Fruit fly (Drosophila melanogaster) whole organism, pupa: ENCODE measurements around the gene CG34043.

Experiments used
- CG10348 ChIP-seq: fragments of 200-800 bp; sonication (Bioruptor generic); IDR thresholded peaks from 2 replicates; pipeline ENCODE4 v1.3.6; 2022; ENCODE audit warnings: missing biosample characterization, missing genetic modification characterization
- CG12605 ChIP-seq: fragments of 200-800 bp; sonication (Bioruptor generic); IDR thresholded peaks from 2 replicates; pipeline ENCODE4 v1.3.6; 2022; ENCODE audit warnings: missing biosample characterization, missing genetic modification characterization
- CG13204 ChIP-seq: fragments of 200-800 bp; sonication (Bioruptor generic); optimal IDR thresholded peaks from 2 replicates; lab custom pipeline; 2018; ENCODE audit warnings: missing biosample characterization, mild to moderate bottlenecking, missing genetic modification characterization, moderate library complexity
- CG14655 ChIP-seq: fragments of 200-800 bp; sonication (Bioruptor generic); optimal IDR thresholded peaks from 3 replicates; lab custom pipeline; 2017; ENCODE audit warnings: mild to moderate bottlenecking, missing biosample characterization, missing genetic modification reagents, missing genetic modification characterization
- CG15710 ChIP-seq: fragments of 200-800 bp; sonication (Bioruptor generic); optimal IDR thresholded peaks from 2 replicates; lab custom pipeline; 2018; ENCODE audit warnings: missing biosample characterization, mild to moderate bottlenecking, missing genetic modification characterization, moderate library complexity
- CG17806 ChIP-seq: fragments of 200-800 bp; sonication (Bioruptor generic); optimal IDR thresholded peaks from 2 replicates; lab custom pipeline; 2018; ENCODE audit warnings: missing biosample characterization, mild to moderate bottlenecking, missing genetic modification characterization, moderate library complexity
- CG32121 ChIP-seq: fragments of 200-800 bp; sonication (Bioruptor generic); IDR thresholded peaks from 2 replicates; pipeline ENCODE4 v1.3.6; 2022; ENCODE audit warnings: missing biosample characterization, missing genetic modification characterization
- CG34367 ChIP-seq: fragments of 200-800 bp; sonication (Bioruptor generic); optimal IDR thresholded peaks from 2 replicates; lab custom pipeline; 2018; ENCODE audit warnings: missing biosample characterization, mild to moderate bottlenecking, missing genetic modification characterization
- CG4496 ChIP-seq: fragments of 200-800 bp; sonication (Bioruptor generic); IDR thresholded peaks from 3 replicates; pipeline ENCODE4 v1.3.6; 2022; ENCODE audit warnings: missing biosample characterization, missing genetic modification characterization
- CG8159 ChIP-seq: fragments of 200-800 bp; sonication (Bioruptor generic); optimal IDR thresholded peaks from 3 replicates; lab custom pipeline; 2018; ENCODE audit warnings: missing biosample characterization, mild to moderate bottlenecking, missing genetic modification characterization, moderate library complexity
- CG8301 ChIP-seq: fragments of 200-800 bp; sonication (Bioruptor generic); optimal IDR thresholded peaks from 2 replicates; lab custom pipeline; 2018; ENCODE audit warnings: missing biosample characterization, mild to moderate bottlenecking, missing genetic modification characterization
- CG9948 ChIP-seq: fragments of 200-800 bp; sonication (Bioruptor generic); optimal IDR thresholded peaks from 2 replicates; lab custom pipeline; 2018; ENCODE audit warnings: missing biosample characterization, mild to moderate bottlenecking, missing genetic modification characterization, moderate library complexity
- D1 ChIP-seq: fragments of 200-800 bp; sonication (Bioruptor generic); optimal IDR thresholded peaks from 2 replicates; lab custom pipeline; 2018; ENCODE audit warnings: missing biosample characterization, mild to moderate bottlenecking, missing genetic modification characterization, moderate library complexity
- EcR ChIP-seq: fragments of 200-800 bp; sonication (Bioruptor generic); optimal IDR thresholded peaks from 3 replicates; lab custom pipeline; 2019; ENCODE audit warnings: missing biosample characterization, missing genetic modification characterization, mild to moderate bottlenecking, moderate library complexity, missing genetic modification reagents
- Ets98B ChIP-seq: fragments of 200-800 bp; sonication (Bioruptor generic); IDR thresholded peaks from 2 replicates; pipeline ENCODE4 v1.3.6; 2022; ENCODE audit warnings: missing biosample characterization, missing genetic modification characterization
- Pif1A ChIP-seq: fragments of 200-800 bp; sonication (Bioruptor generic); optimal IDR thresholded peaks from 3 replicates; lab custom pipeline; 2016; ENCODE audit warnings: missing biosample characterization, missing genetic modification characterization
- Pif1B ChIP-seq: fragments of 200-800 bp; sonication (Bioruptor generic); optimal IDR thresholded peaks from 3 replicates; lab custom pipeline; 2016; ENCODE audit warnings: missing biosample characterization, missing genetic modification characterization
- Snoo ChIP-seq: fragments of 200-800 bp; sonication (Bioruptor generic); optimal IDR thresholded peaks from 3 replicates; lab custom pipeline; 2017; ENCODE audit warnings: missing biosample characterization, mild to moderate bottlenecking, missing genetic modification characterization, inconsistent platforms
- fd96Ca ChIP-seq: fragments of 200-800 bp; sonication (Bioruptor generic); IDR thresholded peaks from 3 replicates; pipeline ENCODE4 v1.3.6; 2022; ENCODE audit warnings: missing biosample characterization, missing genetic modification characterization
- gl ChIP-seq: fragments of 200-800 bp; sonication (Bioruptor generic); optimal IDR thresholded peaks from 2 replicates; lab custom pipeline; 2018; ENCODE audit warnings: missing biosample characterization, mild to moderate bottlenecking, missing genetic modification characterization
- rn ChIP-seq: fragments of 200-800 bp; sonication (Bioruptor generic); IDR thresholded peaks from 2 replicates; pipeline ENCODE4 v1.3.6; 2022; ENCODE audit warnings: missing biosample characterization, missing genetic modification characterization

Gene CG34043

dm6 chr2L:10278658-10279057, 2.0 kb downstream of the CG34043 start, which contains the start of gene Utx:
Gene Utx, minus strand, starts transcription at chr2L:10278811.
- no peak for TF ChIP-seq rn

- TF ChIP-seq CG8159 (tag; lab: Kevin White, UChicago): no peak
- TF ChIP-seq CG4496 (GFP tag; lab: Robert Waterston, UW): no peak
- no peak for TF ChIP-seq Ets98B (GFP tag; lab: Robert Waterston, UW)
- TF ChIP-seq, all 21 proteins: peak for 0
These were observed 3.3 kb downstream of the CG34043 start for dm6 chr2L:10277362-10277761.

- no peak for TF ChIP-seq CG9948 (tag; lab: Kevin White, UChicago)
- peak; percentile 74 for TF ChIP-seq Pif1A (GFP tag; lab: Kevin White, UChicago)
- no peak for TF ChIP-seq fd96Ca (GFP tag; lab: Robert Waterston, UW)
- no peak for TF ChIP-seq CG14655 (GFP tag; lab: Kevin White, UChicago)
- peak; percentile 74 for TF ChIP-seq CG4496 (GFP tag; lab: Robert Waterston, UW)
- peak; percentile 46 for TF ChIP-seq Pif1B (GFP tag; lab: Kevin White, UChicago)
- peak; percentile 19; the same call in 1 of the 2 replicates for TF ChIP-seq CG12605 (GFP tag; lab: Robert Waterston, UW)
- peak; percentile 32 for TF ChIP-seq CG17806 (tag; lab: Kevin White, UChicago)
- no peak for TF ChIP-seq CG10348 (GFP tag; lab: Robert Waterston, UW)
- no peak for TF ChIP-seq CG13204 (GFP tag; lab: Kevin White, UChicago)
- TF ChIP-seq D1: no peak
- TF ChIP-seq rn: peak; percentile 47; the same call in 1 of the 2 replicates
- peak; percentile 5 for TF ChIP-seq gl (tag; lab: Kevin White, UChicago)
- TF ChIP-seq CG15710 (tag; lab: Kevin White, UChicago): no peak
- no peak for TF ChIP-seq CG8301
- TF ChIP-seq CG8159 (tag; lab: Kevin White, UChicago): no peak
- no peak; the same call in 1 of the 2 replicates for TF ChIP-seq Ets98B (GFP tag; lab: Robert Waterston, UW)
- no peak for TF ChIP-seq EcR (GFP tag; lab: Kevin White, UChicago)
- peak; percentile 27 for TF ChIP-seq CG32121 (GFP tag; lab: Robert Waterston, UW)
- TF ChIP-seq Snoo (tag; lab: Kevin White, UChicago): no peak
These were observed 3.8 kb downstream of the CG34043 start for dm6 chr2L:10276846-10277245.

- peak; percentile 67; the same call in 2 of the 3 replicates for TF ChIP-seq CG4496 (GFP tag; lab: Robert Waterston, UW)
- TF ChIP-seq Ets98B (GFP tag; lab: Robert Waterston, UW): no peak; the same call in 1 of the 2 replicates
- no peak for TF ChIP-seq rn
- TF ChIP-seq CG15710 (tag; lab: Kevin White, UChicago): peak; percentile 37
- peak; percentile 64 for TF ChIP-seq CG32121 (GFP tag; lab: Robert Waterston, UW)
- TF ChIP-seq CG13204 (GFP tag; lab: Kevin White, UChicago): no peak
- peak; percentile 75 for TF ChIP-seq CG17806 (tag; lab: Kevin White, UChicago)
- TF ChIP-seq CG8301: no peak
- no peak for TF ChIP-seq Pif1B (GFP tag; lab: Kevin White, UChicago)
- no peak for TF ChIP-seq CG34367 (tag; lab: Kevin White, UChicago)
- no peak for TF ChIP-seq fd96Ca (GFP tag; lab: Robert Waterston, UW)
- peak; percentile 64 for TF ChIP-seq CG12605 (GFP tag; lab: Robert Waterston, UW)
- TF ChIP-seq Snoo (tag; lab: Kevin White, UChicago): peak; percentile 45
These were observed 4.2 kb downstream of the CG34043 start for dm6 chr2L:10276436-10276835.

- TF ChIP-seq EcR (GFP tag; lab: Kevin White, UChicago) (no peak), CG12605 (GFP tag; lab: Robert Waterston, UW) (no peak), CG9948 (tag; lab: Kevin White, UChicago) (no peak), CG15710 (tag; lab: Kevin White, UChicago) (no peak), CG14655 (GFP tag; lab: Kevin White, UChicago) (no peak)
These were observed 8.4 kb downstream of the CG34043 start, which contains the start of gene trk for dm6 chr2L:10272224-10272623. Gene trk, minus strand, starts transcription at chr2L:10272324.

- TF ChIP-seq CG14655 (GFP tag; lab: Kevin White, UChicago) (no peak), CG17806 (tag; lab: Kevin White, UChicago) (no peak), CG8301 (no peak), fd96Ca (GFP tag; lab: Robert Waterston, UW) (no peak), CG15710 (tag; lab: Kevin White, UChicago) (no peak), Pif1B (GFP tag; lab: Kevin White, UChicago) (no peak), Snoo (tag; lab: Kevin White, UChicago) (no peak)
These were observed 10.8 kb downstream of the CG34043 start, which contains the start of gene Mulk for dm6 chr2L:10269854-10270253. Gene Mulk, plus strand, starts transcription at chr2L:10270051.

dm6 chr2L:10268688-10269087, 12.0 kb downstream of the CG34043 start, which contains the start of gene CG4957:
Gene CG4957, plus strand, starts transcription at chr2L:10268872.
- TF ChIP-seq CG4496 (GFP tag; lab: Robert Waterston, UW) (no peak), CG8159 (tag; lab: Kevin White, UChicago) (no peak), CG13204 (GFP tag; lab: Kevin White, UChicago) (no peak), CG34367 (tag; lab: Kevin White, UChicago) (no peak), CG10348 (GFP tag; lab: Robert Waterston, UW) (no peak), EcR (GFP tag; lab: Kevin White, UChicago) (no peak), CG17806 (tag; lab: Kevin White, UChicago) (no peak), rn (no peak)
- TF ChIP-seq, all 21 proteins: peak for 0
